Fruit fly (Drosophila melanogaster): Measurements from ENCODE around the gene TM9SF2.

DNA sequence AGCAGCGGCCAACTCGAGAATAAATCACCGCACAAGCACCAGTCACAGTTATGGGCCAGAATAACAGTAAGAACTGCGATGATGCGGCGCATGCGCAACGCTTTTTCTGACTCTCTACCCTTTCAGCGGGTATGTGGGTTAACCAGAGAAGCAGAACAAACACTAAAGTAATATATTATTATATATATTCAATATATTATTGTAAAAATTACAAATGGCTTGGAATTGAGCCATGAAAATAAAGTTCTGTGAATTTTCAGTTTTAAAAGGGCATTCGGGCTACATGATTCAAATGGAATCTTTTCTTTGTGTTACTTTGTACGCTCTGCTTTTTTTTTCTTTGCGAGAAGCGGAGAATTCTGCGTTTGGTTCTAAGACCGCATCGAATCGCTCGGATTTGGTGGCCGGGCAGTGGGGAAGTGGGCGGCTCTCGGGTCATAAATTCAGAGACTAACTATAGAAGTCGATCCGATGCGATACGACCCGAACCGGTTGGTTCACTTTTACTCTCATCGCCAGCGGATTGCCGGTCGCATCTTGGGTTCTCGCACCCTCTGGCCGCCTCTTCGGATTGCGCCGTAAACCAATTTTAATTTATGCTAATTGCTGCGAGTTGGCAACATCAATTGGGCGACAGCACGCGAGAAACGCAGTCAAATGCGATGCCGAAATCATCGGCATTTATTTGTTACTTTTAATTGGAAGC lies 33.4 kb downstream of the TM9SF2 start:
- TF ChIP-seq tup (GFP tag; optimal IDR thresholded peaks at IDR 0.05) (no peak), Optix (GFP tag; IDR thresholded peaks at IDR 0.05) (no peak), Sox102F (GFP tag; optimal IDR thresholded peaks at IDR 0.05) (no peak), sob (GFP tag; IDR thresholded peaks at IDR 0.05) (no peak), Vsx1 (GFP tag; optimal IDR thresholded peaks at IDR 0.05) (no peak)
